Worm (Caenorhabditis elegans): ENCODE results near the gene T24B8.3.

T24B8.3 gene

DNA sequence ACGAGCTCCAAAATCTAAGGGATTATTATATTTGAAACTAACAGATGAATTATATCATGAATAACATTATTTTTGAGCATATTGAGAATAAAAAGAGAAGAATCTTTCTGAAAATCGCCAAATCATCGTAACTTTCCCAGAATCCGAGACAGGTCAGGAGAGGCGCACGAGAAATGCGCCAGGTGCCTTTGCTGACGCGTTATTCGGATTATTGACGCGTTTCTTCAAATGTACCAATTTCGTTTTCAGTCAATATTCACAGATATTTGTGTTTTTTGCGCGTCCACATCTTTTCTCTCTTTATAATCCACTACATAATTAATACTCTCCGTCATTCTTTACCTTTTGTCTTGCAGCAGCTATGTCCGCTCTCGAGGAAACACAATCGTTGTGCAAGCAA lies 38.1 kb upstream of the T24B8.3 start, which contains the start of gene T24H10.1 (continued):
- TF ChIP-seq madf-3 (GFP tag; IDR thresholded peaks at IDR 0.05) = 0 out of 2 replicates have a peak, but pooled peaks have one; percentile 39
- peak; percentile 31 for TF ChIP-seq tbp1 (GFP tag; optimal IDR thresholded peaks at IDR 0.05)
- TF ChIP-seq mel-28 (tag; optimal IDR thresholded peaks at IDR 0.05; ENCODE audit: borderline replicate concordance) = no peak
- TF ChIP-seq pha-4 (tag; optimal IDR thresholded peaks at IDR 0.05) = no peak
- TF ChIP-seq dox-1 (GFP tag; IDR thresholded peaks at IDR 0.05) = peak; percentile 78
- TF ChIP-seq xnd-1 (tag; optimal IDR thresholded peaks at IDR 0.05) = peak; percentile 41
- peak; percentile 17 for TF ChIP-seq ceh-27 (GFP tag; optimal IDR thresholded peaks at IDR 0.05)

DNA sequence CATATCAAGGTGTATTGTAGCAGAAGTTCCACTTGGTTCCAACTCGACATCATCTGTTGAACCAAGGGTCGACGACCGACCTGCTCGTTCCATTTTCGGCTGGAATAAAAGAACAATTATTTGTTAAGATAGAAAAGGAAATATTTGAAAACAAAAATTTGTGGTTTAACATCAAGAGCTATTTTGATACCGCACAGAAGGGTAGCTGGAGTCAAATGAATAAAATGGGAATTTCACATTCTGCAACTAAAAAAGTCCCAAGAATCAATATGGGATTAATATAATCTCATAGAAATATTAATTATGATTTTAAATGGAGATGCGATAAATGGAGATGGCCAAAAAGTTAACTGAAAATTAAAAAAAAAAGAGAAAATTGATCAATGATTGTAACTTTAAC lies 37.6 kb upstream of the T24B8.3 start, which contains the start of gene clh-5:
TSS of gene clh-5 (minus strand) at position 101 of the 400 bp plus-strand sequence.
- TF ChIP-seq K12H6.12 (tag; optimal IDR thresholded peaks at IDR 0.05) (no peak), F55B11.4 (tag; optimal IDR thresholded peaks at IDR 0.05; ENCODE audit: borderline replicate concordance, insufficient read depth) (no peak), nhr-90 (tag; optimal IDR thresholded peaks at IDR 0.05) (no peak), ztf-25 (GFP tag; IDR thresholded peaks at IDR 0.05) (no peak), ceh-58 (GFP tag; IDR thresholded peaks at IDR 0.05) (no peak)

DNA sequence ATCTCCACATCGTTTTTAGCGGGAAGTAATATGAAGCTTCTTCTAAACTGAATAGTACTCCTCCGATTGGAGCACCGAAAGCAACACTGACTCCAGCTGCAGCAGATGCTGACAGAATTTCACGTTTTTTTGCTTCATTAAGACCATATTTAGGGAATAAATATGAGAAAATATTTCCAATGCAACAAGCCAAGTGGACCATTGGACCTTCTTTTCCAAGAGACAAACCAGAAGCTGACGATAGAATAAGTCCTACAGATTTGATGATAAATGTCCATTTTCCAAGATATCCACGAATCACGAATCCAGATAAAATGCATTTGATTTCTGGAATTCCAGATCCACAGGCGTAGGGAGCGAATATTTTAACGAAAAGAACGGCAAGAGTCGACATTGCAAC lies 36.4 kb upstream of the T24B8.3 start:
- no peak for TF ChIP-seq madf-3 (GFP tag; IDR thresholded peaks at IDR 0.05)
- TF ChIP-seq F57A8.1 (GFP tag; optimal IDR thresholded peaks at IDR 0.05) = no peak
- TF ChIP-seq ztf-3 (GFP tag; optimal IDR thresholded peaks at IDR 0.05) = no peak
- no peak for TF ChIP-seq dpl-1 (GFP tag; optimal IDR thresholded peaks at IDR 0.05)
- no peak for TF ChIP-seq F22D6.2 (tag; optimal IDR thresholded peaks at IDR 0.05)
- no peak for TF ChIP-seq hmg-20 (GFP tag; IDR thresholded peaks at IDR 0.05)

DNA sequence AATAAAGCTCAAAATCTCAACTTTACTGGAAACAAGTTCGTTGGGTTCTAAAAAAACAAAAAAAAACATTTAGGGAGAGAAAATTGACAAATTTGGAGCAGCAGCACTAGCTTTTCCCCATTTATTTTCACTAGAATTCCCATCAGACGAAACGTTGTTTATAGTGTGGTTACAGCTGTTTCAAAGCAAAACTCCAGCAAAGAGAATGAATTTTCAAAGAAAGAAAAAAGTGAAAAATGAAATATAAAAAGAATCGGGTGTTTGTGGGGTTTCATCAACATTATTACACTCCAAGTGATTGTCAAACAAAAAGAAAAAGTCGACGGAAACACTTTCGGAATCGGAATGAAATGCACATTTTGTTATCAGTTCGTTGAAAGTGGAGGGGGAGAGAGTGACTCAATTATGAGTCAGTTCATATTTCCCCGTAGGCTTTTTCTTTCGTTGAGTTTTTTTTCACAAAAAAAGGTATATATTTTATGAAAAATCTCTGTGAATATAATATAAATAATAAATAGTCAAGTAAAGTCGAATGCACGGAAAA lies 33.4 kb upstream of the T24B8.3 start:
- TF ChIP-seq nhr-80 (tag; optimal IDR thresholded peaks at IDR 0.05) (peak; percentile 80), ztf-18 (tag; optimal IDR thresholded peaks at IDR 0.05) (peak; percentile 0), mcd-1 (GFP tag; IDR thresholded peaks at IDR 0.05) (no peak), Y53F4B.3 (GFP tag; IDR thresholded peaks at IDR 0.05) (no peak)

DNA sequence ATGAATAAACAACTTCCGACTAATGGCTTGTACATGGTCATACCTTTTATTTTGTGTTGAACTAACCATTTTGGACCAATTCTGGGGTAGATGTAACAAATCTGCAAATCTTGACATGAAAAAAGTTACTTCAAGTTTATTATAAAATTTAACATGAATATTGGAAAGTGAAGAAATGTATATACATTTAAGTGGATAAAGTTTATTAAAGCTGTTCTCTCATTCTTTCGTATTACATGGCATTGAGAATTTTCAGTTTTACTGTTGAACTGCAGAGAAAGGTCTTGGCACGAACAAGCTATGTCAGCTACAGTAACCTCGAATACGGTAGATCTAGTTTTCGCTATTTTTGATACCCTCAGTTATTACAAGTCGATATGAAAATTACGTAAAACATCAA lies 32.6 kb upstream of the T24B8.3 start, which contains the start of gene C07H4.1:
TSS of gene C07H4.1 (minus strand) at position 101 of the 400 bp plus-strand sequence.
- TF ChIP-seq ZK185.1 (tag; optimal IDR thresholded peaks at IDR 0.05; ENCODE audit: poor library complexity, severe bottlenecking) (no peak), aptf-3 (GFP tag; IDR thresholded peaks at IDR 0.05) (no peak), Y95B8A.8 (GFP tag; IDR thresholded peaks at IDR 0.05) (no peak)

DNA sequence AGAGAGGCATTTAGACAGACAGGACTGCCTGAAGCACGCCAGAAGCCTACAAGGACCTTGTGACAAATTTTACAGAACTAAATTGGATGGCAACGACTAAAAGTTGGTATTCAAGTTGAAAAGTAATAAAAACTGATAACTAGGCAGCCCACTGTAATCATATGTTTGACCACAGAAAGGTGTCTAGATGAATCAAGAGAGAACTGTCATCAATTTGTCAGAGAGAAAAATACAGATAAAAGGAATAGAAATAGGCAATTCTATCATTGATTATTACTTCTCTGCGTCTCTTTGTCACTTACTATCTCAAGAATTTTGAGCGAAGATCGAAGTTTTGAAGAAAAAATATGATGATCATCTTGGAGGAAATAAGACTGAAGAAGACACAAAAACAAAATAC lies 32.0 kb upstream of the T24B8.3 start:
- TF ChIP-seq nhr-80 (tag; optimal IDR thresholded peaks at IDR 0.05) (peak; percentile 80), Y53G8AR.9 (GFP tag; conservative IDR thresholded peaks at IDR 0.05) (no peak)

DNA sequence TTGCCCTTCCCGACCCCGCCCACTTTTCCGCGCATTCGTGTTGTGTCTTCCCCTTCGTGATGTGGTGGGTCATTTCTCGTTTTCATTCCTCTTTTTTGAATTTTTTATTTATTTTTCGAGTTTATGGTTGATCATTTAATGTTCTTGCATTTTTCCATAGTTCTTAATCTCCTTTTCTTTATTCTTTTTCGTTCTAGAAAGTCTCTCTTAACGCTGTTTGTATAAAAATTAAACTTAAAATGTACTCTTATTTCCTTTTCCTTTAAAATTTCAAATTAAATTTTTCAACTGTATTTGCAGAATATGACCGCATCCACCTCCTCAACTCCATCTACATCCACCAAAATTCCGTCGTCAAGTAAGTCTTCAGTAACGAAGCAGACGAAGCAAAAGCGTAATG lies 25.4 kb upstream of the T24B8.3 start, which contains the start of gene hlh-3:
TSS of gene hlh-3 (plus strand) at position 301 of the 400 bp plus-strand sequence.
- TF ChIP-seq xnd-1 (tag; optimal IDR thresholded peaks at IDR 0.05) (no peak), lir-1 (GFP tag; conservative IDR thresholded peaks at IDR 0.05) (no peak), madf-10 (tag; optimal IDR thresholded peaks at IDR 0.05) (no peak), egl-18 (GFP tag; IDR thresholded peaks at IDR 0.05) (no peak)
